Fruit fly (Drosophila melanogaster): Measurements from ENCODE around the gene spas.

- TF ChIP-seq CTCF (optimal IDR thresholded peaks at IDR 0.05): no peak
- no peak for TF ChIP-seq CG8478 (optimal IDR thresholded peaks at IDR 0.05)
These were observed at the start of gene spas for dm6 chr3R:24037538-24038265.

All from S2 (cell line).